Worm (Caenorhabditis elegans) whole organism, mixed stage, embryonic: ENCODE data around the gene H05C05.1.
A peak's percentile ranks its signal among the peaks of the same experiment; 100 is the strongest.

Source experiments
- bed-3 ChIP-seq: fragments of 200-800 bp; sonication (Bioruptor generic); optimal IDR thresholded peaks from 3 replicates; lab custom pipeline; 2018; ENCODE audit warnings: mild to moderate bottlenecking, missing genetic modification characterization, moderate library complexity, missing compliant biosample characterization
- blmp-1 ChIP-seq: fragments of 150-350 bp; optimal IDR thresholded peaks from 2 replicates; lab custom pipeline; 2014; ENCODE audit warnings: missing biosample characterization, missing genetic modification characterization
- ceh-43 ChIP-seq: fragments of 200-800 bp; sonication (Bioruptor generic); optimal IDR thresholded peaks from 2 replicates; lab custom pipeline; 2018; ENCODE audit warnings: mild to moderate bottlenecking, missing genetic modification characterization, moderate library complexity, missing compliant biosample characterization
- ceh-83 ChIP-seq: fragments of 200-800 bp; sonication (Bioruptor generic); optimal IDR thresholded peaks from 2 replicates; lab custom pipeline; 2018; ENCODE audit warnings: mild to moderate bottlenecking, missing genetic modification characterization, missing compliant biosample characterization
- ces-1 ChIP-seq: fragments of 150-350 bp; optimal IDR thresholded peaks from 2 replicates; lab custom pipeline; 2014; ENCODE audit warnings: missing biosample characterization, missing genetic modification reagents, missing genetic modification characterization
- cnd-1 ChIP-seq: fragments of 200-800 bp; sonication (Bioruptor generic); optimal IDR thresholded peaks from 2 replicates; lab custom pipeline; 2018; ENCODE audit warnings: mild to moderate bottlenecking, missing genetic modification characterization, missing compliant biosample characterization
- elt-1 ChIP-seq: sonication (generic microtip); optimal IDR thresholded peaks from 2 replicates; lab custom pipeline; 2017; ENCODE audit warnings: missing genetic modification characterization, mild to moderate bottlenecking, missing compliant biosample characterization, antibody characterized with exemption, moderate library complexity, borderline replicate concordance; ENCODE audit not compliant: insufficient read depth
- elt-3 ChIP-seq: fragments of 150-350 bp; optimal IDR thresholded peaks from 2 replicates; lab custom pipeline; 2014; ENCODE audit warnings: missing biosample characterization, missing genetic modification characterization
- flh-1 ChIP-seq: fragments of 200-800 bp; sonication (Bioruptor generic); optimal IDR thresholded peaks from 2 replicates; lab custom pipeline; 2018; ENCODE audit warnings: mild to moderate bottlenecking, missing genetic modification characterization, moderate library complexity, missing compliant biosample characterization
- ham-2 ChIP-seq: fragments of 200-800 bp; sonication (Bioruptor generic); optimal IDR thresholded peaks from 2 replicates; lab custom pipeline; 2018; ENCODE audit warnings: mild to moderate bottlenecking, missing genetic modification characterization, missing compliant biosample characterization
- hlh-1 ChIP-seq: fragments of 150-350 bp; optimal IDR thresholded peaks from 2 replicates; lab custom pipeline; 2014; ENCODE audit warnings: missing biosample characterization, missing genetic modification reagents, missing genetic modification characterization
- lsy-2 ChIP-seq: fragments of 150-350 bp; optimal IDR thresholded peaks from 2 replicates; lab custom pipeline; 2014; ENCODE audit warnings: missing biosample characterization, missing genetic modification characterization
- mep-1 ChIP-seq: fragments of 150-350 bp; optimal IDR thresholded peaks from 2 replicates; lab custom pipeline; 2017; ENCODE audit warnings: missing biosample characterization, missing genetic modification reagents, missing genetic modification characterization, inconsistent platforms
- mls-2 ChIP-seq: sonication (generic microtip); optimal IDR thresholded peaks from 2 replicates; lab custom pipeline; 2016; ENCODE audit warnings: mild to moderate bottlenecking, missing genetic modification characterization, moderate library complexity, missing compliant biosample characterization
- nhr-12 ChIP-seq: fragments of 150-350 bp; optimal IDR thresholded peaks from 2 replicates; lab custom pipeline; 2014; ENCODE audit warnings: missing biosample characterization, missing genetic modification characterization
- nhr-2 ChIP-seq: fragments of 150-350 bp; optimal IDR thresholded peaks from 2 replicates; lab custom pipeline; 2014; ENCODE audit warnings: missing biosample characterization, missing genetic modification characterization
- nhr-28 ChIP-seq: fragments of 150-350 bp; optimal IDR thresholded peaks from 2 replicates; lab custom pipeline; 2014; ENCODE audit warnings: missing biosample characterization, missing genetic modification characterization
- nhr-76 ChIP-seq: sonication (generic microtip); optimal IDR thresholded peaks from 2 replicates; lab custom pipeline; 2017; ENCODE audit warnings: missing biosample characterization, missing genetic modification characterization
- pha-4 ChIP-seq: fragments of 150-350 bp; optimal IDR thresholded peaks from 2 replicates; lab custom pipeline; 2018; ENCODE audit warnings: missing biosample characterization, missing genetic modification reagents, missing genetic modification characterization
- sem-2 ChIP-seq: fragments of 200-800 bp; sonication (Bioruptor generic); optimal IDR thresholded peaks from 2 replicates; lab custom pipeline; 2018; ENCODE audit warnings: mild to moderate bottlenecking, missing genetic modification characterization, missing compliant biosample characterization
- snpc-4 ChIP-seq: fragments of 150-350 bp; optimal IDR thresholded peaks from 2 replicates; lab custom pipeline; 2014; ENCODE audit warnings: missing biosample characterization, missing genetic modification characterization
- sptf-1 ChIP-seq: sonication (generic microtip); optimal IDR thresholded peaks from 2 replicates; lab custom pipeline; 2017; ENCODE audit warnings: mild to moderate bottlenecking, missing genetic modification characterization, moderate library complexity, missing compliant biosample characterization
- tbx-8 ChIP-seq: fragments of 200-800 bp; sonication (Bioruptor generic); optimal IDR thresholded peaks from 2 replicates; lab custom pipeline; 2018; ENCODE audit warnings: mild to moderate bottlenecking, missing genetic modification characterization, moderate library complexity, missing compliant biosample characterization
- unc-120 ChIP-seq: sonication (generic microtip); optimal IDR thresholded peaks from 2 replicates; lab custom pipeline; 2017; ENCODE audit warnings: missing genetic modification characterization, missing compliant biosample characterization; ENCODE audit not compliant: poor library complexity, severe bottlenecking
- unc-39 ChIP-seq: fragments of 150-350 bp; optimal IDR thresholded peaks from 2 replicates; lab custom pipeline; 2014; ENCODE audit warnings: missing biosample characterization, missing genetic modification characterization
- unc-62 ChIP-seq: fragments of 150-350 bp; optimal IDR thresholded peaks from 2 replicates; lab custom pipeline; 2014; ENCODE audit warnings: missing biosample characterization, missing genetic modification reagents, missing genetic modification characterization
- zip-8 ChIP-seq: fragments of 150-350 bp; optimal IDR thresholded peaks from 2 replicates; lab custom pipeline; 2014; ENCODE audit warnings: missing biosample characterization, missing genetic modification characterization
- ztf-11 ChIP-seq: fragments of 150-350 bp; optimal IDR thresholded peaks from 2 replicates; lab custom pipeline; 2014; ENCODE audit warnings: missing biosample characterization, missing genetic modification characterization

H05C05.1 gene

ce11 chrIII:2910606-2911005 lies 36.3 kb upstream of the H05C05.1 start, which contains the start of gene cdh-1:
Gene cdh-1 (plus strand): TSS chrIII:2910906.
- no peak for TF ChIP-seq nhr-2
- no peak for TF ChIP-seq lsy-2 (tag; lab: Kevin White, UChicago)
- TF ChIP-seq nhr-12, result no peak
- no peak for TF ChIP-seq unc-39 (tag; lab: Kevin White, UChicago)
- no peak for TF ChIP-seq sptf-1 (tag; lab: Kevin White, UChicago)
- no peak for TF ChIP-seq bed-3 (GFP tag; lab: Kevin White, UChicago)
- no peak for TF ChIP-seq ztf-11

ce11 chrIII:2912916-2913315 lies 34.0 kb upstream of the H05C05.1 start:
- TF ChIP-seq ces-1 (GFP tag; lab: Kevin White, UChicago) (peak; percentile 10), sptf-1 (tag; lab: Kevin White, UChicago) (peak; percentile 89), elt-1 (tag; lab: Kevin White, UChicago) (no peak), cnd-1 (no peak), sem-2 (GFP tag; lab: Kevin White, UChicago) (no peak), mls-2 (peak; percentile 74), nhr-12 (no peak), nhr-76 (tag; lab: Kevin White, UChicago) (no peak), snpc-4 (tag; lab: Kevin White, UChicago) (no peak), hlh-1 (no peak), mep-1 (tag; lab: Kevin White, UChicago) (no peak), nhr-28 (no peak), ceh-43 (GFP tag; lab: Kevin White, UChicago) (peak; percentile 34)
- TF ChIP-seq, all 35 proteins: peak for 4

ce11 chrIII:2914029-2914428 lies 32.9 kb upstream of the H05C05.1 start:
- peak; percentile 100 for TF ChIP-seq ces-1 (GFP tag; lab: Kevin White, UChicago)
- no peak for TF ChIP-seq bed-3 (GFP tag; lab: Kevin White, UChicago)
- TF ChIP-seq ham-2 (GFP tag; lab: Kevin White, UChicago), result no peak
- no peak for TF ChIP-seq zip-8 (tag; lab: Kevin White, UChicago)
- TF ChIP-seq nhr-12, result no peak
- TF ChIP-seq lsy-2 (tag; lab: Kevin White, UChicago), result no peak

ce11 chrIII:2918655-2919054 lies 28.3 kb upstream of the H05C05.1 start:
- TF ChIP-seq pha-4 (tag; lab: Kevin White, UChicago) (no peak), ceh-43 (GFP tag; lab: Kevin White, UChicago) (no peak), hlh-1 (no peak), zip-8 (tag; lab: Kevin White, UChicago) (no peak), unc-39 (tag; lab: Kevin White, UChicago) (no peak), unc-62 (GFP tag; lab: Kevin White, UChicago) (no peak), flh-1 (GFP tag; lab: Kevin White, UChicago) (no peak), mep-1 (tag; lab: Kevin White, UChicago) (no peak), nhr-76 (tag; lab: Kevin White, UChicago) (no peak), mls-2 (no peak), blmp-1 (no peak), unc-120 (tag; lab: Kevin White, UChicago) (no peak), ztf-11 (no peak), nhr-28 (no peak)

- TF ChIP-seq elt-3 (tag; lab: Kevin White, UChicago) (no peak), pha-4 (tag; lab: Kevin White, UChicago) (no peak), nhr-2 (no peak), ztf-11 (no peak), ceh-43 (GFP tag; lab: Kevin White, UChicago) (no peak), ceh-83 (no peak), tbx-8 (no peak), flh-1 (GFP tag; lab: Kevin White, UChicago) (no peak), nhr-76 (tag; lab: Kevin White, UChicago) (no peak)
Measured at ce11 chrIII:2920281-2920680, 26.6 kb upstream of the H05C05.1 start.

ce11 chrIII:2920866-2921265 lies 26.1 kb upstream of the H05C05.1 start:
- TF ChIP-seq nhr-28 (no peak), ces-1 (GFP tag; lab: Kevin White, UChicago) (peak; percentile 90), nhr-76 (tag; lab: Kevin White, UChicago) (no peak)
